Fruit fly (Drosophila melanogaster) S2 (cell line): Measurements from ENCODE around the gene FoxK.

ENCODE experiments used
- CG8478 ChIP-seq: fragments of >200 bp; optimal IDR thresholded peaks from 2 replicates; lab custom pipeline; 2018
- CTCF ChIP-seq, 2 experiments: fragments of >200 bp; optimal IDR thresholded peaks; 2 replicates each; lab custom pipeline; 2018

DNA sequence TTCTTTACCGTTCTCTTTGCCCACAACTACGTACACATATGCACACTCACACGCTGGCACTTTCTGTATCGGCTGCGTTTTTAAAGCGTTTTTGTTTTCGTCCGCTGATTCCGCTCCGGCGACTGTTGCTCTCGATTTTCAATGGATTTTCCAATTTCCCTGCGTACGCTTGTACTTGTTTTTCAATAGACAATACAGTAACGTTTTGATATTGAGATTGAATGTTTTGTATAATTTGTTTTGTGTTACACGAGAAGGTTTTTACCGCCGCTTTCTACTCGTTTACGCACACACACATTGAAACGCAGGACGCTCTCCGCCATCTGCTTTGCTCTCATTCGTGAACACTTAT is 28.0 kb downstream of the FoxK start:
- TF ChIP-seq CG8478 (lab: Kevin White, UChicago) (no peak), CTCF (optimal IDR thresholded peaks at IDR 0.05; lab: Kevin White, UChicago) (no peak)
